Worm (Caenorhabditis elegans) whole organism, L3 larva: ENCODE data around the gene Y71H2AM.11.

Source experiments
- R02D3.7 ChIP-seq: fragments of 150-350 bp; optimal IDR thresholded peaks from 2 replicates; lab custom pipeline; 2014; ENCODE audit warnings: missing biosample characterization, missing genetic modification characterization
- ama-1 ChIP-seq: fragments of 150-350 bp; optimal IDR thresholded peaks from 2 replicates; lab custom pipeline; 2018
- ceh-28 ChIP-seq: fragments of 150-350 bp; optimal IDR thresholded peaks from 2 replicates; lab custom pipeline; 2014; ENCODE audit warnings: missing biosample characterization, missing genetic modification reagents, missing genetic modification characterization
- ceh-82 ChIP-seq: fragments of 150-350 bp; optimal IDR thresholded peaks from 2 replicates; lab custom pipeline; 2014; ENCODE audit warnings: missing biosample characterization, missing genetic modification characterization
- egl-27 ChIP-seq: sonication (generic microtip); optimal IDR thresholded peaks from 4 replicates; lab custom pipeline; 2017; ENCODE audit warnings: missing biosample characterization, missing genetic modification reagents, missing genetic modification characterization
- egl-5 ChIP-seq: fragments of 150-350 bp; optimal IDR thresholded peaks from 2 replicates; lab custom pipeline; 2017; ENCODE audit warnings: missing biosample characterization, missing genetic modification reagents, missing genetic modification characterization, inconsistent platforms
- elt-2 ChIP-seq: sonication (generic microtip); optimal IDR thresholded peaks from 2 replicates; lab custom pipeline; 2016; ENCODE audit warnings: missing genetic modification reagents, mild to moderate bottlenecking, missing genetic modification characterization, missing compliant biosample characterization
- elt-3 ChIP-seq, 3 experiments: fragments of 150-350 bp in 1 of 3; sonication (generic microtip) in 2 of 3; optimal IDR thresholded peaks; 2 replicates in 2 of 3; 4 replicates in 1 of 3; lab custom pipeline; 2014 to 2017; ENCODE audit warnings: missing biosample characterization in 3 of 3, missing genetic modification characterization in 3 of 3
- eor-1 ChIP-seq, 2 experiments: fragments of 150-350 bp; optimal IDR thresholded peaks; 2 replicates each; lab custom pipeline; 2014 to 2018; ENCODE audit warnings: missing biosample characterization in 2 of 2, missing genetic modification characterization in 2 of 2
- fkh-2 ChIP-seq: fragments of 150-350 bp; optimal IDR thresholded peaks from 2 replicates; lab custom pipeline; 2014; ENCODE audit warnings: missing biosample characterization, missing genetic modification reagents, missing genetic modification characterization
- fos-1 ChIP-seq: fragments of 150-350 bp; optimal IDR thresholded peaks from 2 replicates; lab custom pipeline; 2014; ENCODE audit warnings: missing biosample characterization, missing genetic modification characterization
- hmg-11 ChIP-seq: sonication (generic microtip); optimal IDR thresholded peaks from 2 replicates; lab custom pipeline; 2016; ENCODE audit warnings: missing genetic modification characterization, missing compliant biosample characterization
- jun-1 ChIP-seq: fragments of 150-350 bp; optimal IDR thresholded peaks from 2 replicates; lab custom pipeline; 2014; ENCODE audit warnings: missing biosample characterization, missing genetic modification reagents, missing genetic modification characterization
- lsy-12 ChIP-seq: sonication (generic microtip); optimal IDR thresholded peaks from 2 replicates; lab custom pipeline; 2016; ENCODE audit warnings: mild to moderate bottlenecking, missing genetic modification characterization, missing compliant biosample characterization
- mdl-1 ChIP-seq: fragments of 150-350 bp; optimal IDR thresholded peaks from 2 replicates; lab custom pipeline; 2014; ENCODE audit warnings: missing biosample characterization, missing genetic modification characterization
- nfya-1 ChIP-seq: sonication (generic microtip); optimal IDR thresholded peaks from 2 replicates; lab custom pipeline; 2017; ENCODE audit warnings: missing genetic modification characterization, mild to moderate bottlenecking, missing compliant biosample characterization, antibody characterized with exemption, moderate library complexity; ENCODE audit not compliant: insufficient read depth
- nhr-12 ChIP-seq: fragments of 150-350 bp; optimal IDR thresholded peaks from 2 replicates; lab custom pipeline; 2014; ENCODE audit warnings: missing biosample characterization, missing genetic modification characterization
- nhr-23 ChIP-seq: fragments of 150-350 bp; optimal IDR thresholded peaks from 2 replicates; lab custom pipeline; 2014; ENCODE audit warnings: missing biosample characterization, missing genetic modification reagents, missing genetic modification characterization
- nhr-237 ChIP-seq: fragments of 150-350 bp; optimal IDR thresholded peaks from 2 replicates; lab custom pipeline; 2014; ENCODE audit warnings: missing biosample characterization, missing genetic modification characterization
- nhr-25 ChIP-seq: sonication (generic microtip); optimal IDR thresholded peaks from 2 replicates; lab custom pipeline; 2017; ENCODE audit warnings: missing biosample characterization, missing genetic modification characterization
- nhr-28 ChIP-seq: fragments of 150-350 bp; optimal IDR thresholded peaks from 2 replicates; lab custom pipeline; 2014; ENCODE audit warnings: missing biosample characterization, missing genetic modification characterization
- nhr-43 ChIP-seq: sonication (generic microtip); optimal IDR thresholded peaks from 2 replicates; lab custom pipeline; 2016; ENCODE audit warnings: mild to moderate bottlenecking, missing genetic modification characterization, missing compliant biosample characterization; ENCODE audit not compliant: poor library complexity, severe bottlenecking
- nhr-67 ChIP-seq: fragments of 150-350 bp; optimal IDR thresholded peaks from 2 replicates; lab custom pipeline; 2014; ENCODE audit warnings: missing biosample characterization, missing genetic modification characterization
- nhr-76 ChIP-seq: fragments of 150-350 bp; sonication (generic microtip); optimal IDR thresholded peaks from 5 replicates; lab custom pipeline; 2014; ENCODE audit warnings: missing biosample characterization, missing genetic modification characterization
- nhr-77 ChIP-seq: fragments of 150-350 bp; optimal IDR thresholded peaks from 2 replicates; lab custom pipeline; 2014; ENCODE audit warnings: missing biosample characterization, missing genetic modification characterization
- pha-4 ChIP-seq: fragments of 150-350 bp; optimal IDR thresholded peaks from 2 replicates; lab custom pipeline; 2014; ENCODE audit warnings: missing biosample characterization, missing genetic modification reagents, missing genetic modification characterization
- pqm-1 ChIP-seq: fragments of 150-350 bp; optimal IDR thresholded peaks from 2 replicates; lab custom pipeline; 2017; ENCODE audit warnings: missing biosample characterization, missing genetic modification characterization, inconsistent platforms
- sea-2 ChIP-seq: fragments of 150-350 bp; sonication (generic microtip); optimal IDR thresholded peaks from 4 replicates; lab custom pipeline; 2014; ENCODE audit warnings: missing biosample characterization, missing genetic modification reagents, missing genetic modification characterization
- skn-1 ChIP-seq: fragments of 150-350 bp; optimal IDR thresholded peaks from 2 replicates; lab custom pipeline; 2014; ENCODE audit warnings: missing biosample characterization, missing genetic modification characterization
- snpc-4 ChIP-seq: fragments of 150-350 bp; optimal IDR thresholded peaks from 2 replicates; lab custom pipeline; 2014; ENCODE audit warnings: missing biosample characterization, missing genetic modification characterization
- unc-39 ChIP-seq: sonication (generic microtip); optimal IDR thresholded peaks from 4 replicates; lab custom pipeline; 2017; ENCODE audit warnings: missing biosample characterization, missing genetic modification characterization
- unc-62 ChIP-seq: fragments of 150-350 bp; sonication (generic microtip); optimal IDR thresholded peaks from 4 replicates; lab custom pipeline; 2014; ENCODE audit warnings: missing biosample characterization, missing genetic modification reagents, missing genetic modification characterization

Gene Y71H2AM.11

DNA sequence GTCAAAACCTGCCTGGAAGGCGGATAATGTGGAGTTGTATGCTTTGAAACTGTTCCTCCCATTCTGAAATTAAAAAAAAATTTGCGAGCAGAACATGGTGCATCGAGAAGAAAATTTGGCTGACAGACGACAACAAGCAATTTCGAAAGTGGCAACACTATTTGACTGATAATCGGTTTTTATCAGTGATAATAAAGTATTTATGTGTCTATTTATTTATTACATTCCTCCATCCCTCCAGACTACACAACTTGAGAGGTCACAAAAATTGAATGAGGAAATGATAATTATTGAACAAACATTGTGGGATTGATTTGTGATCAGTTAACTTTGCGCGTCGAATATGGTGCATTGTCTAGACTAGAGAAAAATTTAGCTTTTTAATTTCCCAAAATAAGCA lies 14.6 kb upstream of the Y71H2AM.11 start, which contains the start of gene cest-25:
Gene cest-25, minus strand, starts transcription at position 63 of the 400 bp plus-strand sequence.
- TF ChIP-seq pha-4 (peak; percentile 18), nhr-43 (no peak), egl-27 (tag; lab: Kevin White, UChicago) (no peak), eor-1 (tag; optimal IDR thresholded peaks at IDR 0.05; lab: Kevin White, UChicago) (no peak), jun-1 (tag; lab: Kevin White, UChicago) (peak; percentile 50), sea-2 (no peak), nhr-237 (tag; lab: Kevin White, UChicago) (no peak), pqm-1 (peak; percentile 81), elt-2 (tag; lab: Kevin White, UChicago) (peak; percentile 93)
- TF ChIP-seq, all 47 proteins: peak for 4

DNA sequence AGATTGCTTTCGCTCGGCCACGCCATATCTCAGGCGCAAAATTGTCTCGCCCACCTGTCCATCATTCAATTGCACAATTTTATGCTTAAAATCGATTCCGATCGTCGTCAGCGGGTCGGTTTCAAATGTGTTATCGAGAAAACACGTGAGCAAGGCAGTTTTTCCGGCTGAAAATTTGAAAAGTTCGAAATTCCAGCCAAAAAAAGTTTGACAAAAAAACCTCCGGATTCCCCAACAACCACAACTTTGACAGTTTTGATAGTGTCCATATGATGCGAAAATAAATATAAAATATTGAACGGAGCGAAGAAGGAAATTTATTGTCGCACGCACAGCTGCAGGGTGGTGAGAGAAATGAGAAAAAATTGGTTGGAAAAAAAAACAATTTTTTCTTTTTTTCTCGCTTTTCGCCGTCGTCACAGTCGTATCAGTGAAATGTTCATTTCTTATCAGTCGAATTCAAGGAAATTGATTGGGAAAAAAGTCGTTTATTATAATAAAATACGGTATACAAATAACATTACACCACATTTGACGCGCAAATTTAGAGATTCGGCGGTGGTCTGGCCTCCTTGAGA lies 8.8 kb upstream of the Y71H2AM.11 start, which contains the start of gene Y71H2AM.12:
Gene Y71H2AM.12, minus strand, starts transcription at position 486 of the 578 bp plus-strand sequence.
- TF ChIP-seq ceh-28 (tag; lab: Kevin White, UChicago) = no peak
- peak; percentile 70 for TF ChIP-seq elt-2 (tag; lab: Kevin White, UChicago)
- TF ChIP-seq egl-27 (tag; lab: Kevin White, UChicago) = no peak
- TF ChIP-seq, all 47 proteins: peak for 1

DNA sequence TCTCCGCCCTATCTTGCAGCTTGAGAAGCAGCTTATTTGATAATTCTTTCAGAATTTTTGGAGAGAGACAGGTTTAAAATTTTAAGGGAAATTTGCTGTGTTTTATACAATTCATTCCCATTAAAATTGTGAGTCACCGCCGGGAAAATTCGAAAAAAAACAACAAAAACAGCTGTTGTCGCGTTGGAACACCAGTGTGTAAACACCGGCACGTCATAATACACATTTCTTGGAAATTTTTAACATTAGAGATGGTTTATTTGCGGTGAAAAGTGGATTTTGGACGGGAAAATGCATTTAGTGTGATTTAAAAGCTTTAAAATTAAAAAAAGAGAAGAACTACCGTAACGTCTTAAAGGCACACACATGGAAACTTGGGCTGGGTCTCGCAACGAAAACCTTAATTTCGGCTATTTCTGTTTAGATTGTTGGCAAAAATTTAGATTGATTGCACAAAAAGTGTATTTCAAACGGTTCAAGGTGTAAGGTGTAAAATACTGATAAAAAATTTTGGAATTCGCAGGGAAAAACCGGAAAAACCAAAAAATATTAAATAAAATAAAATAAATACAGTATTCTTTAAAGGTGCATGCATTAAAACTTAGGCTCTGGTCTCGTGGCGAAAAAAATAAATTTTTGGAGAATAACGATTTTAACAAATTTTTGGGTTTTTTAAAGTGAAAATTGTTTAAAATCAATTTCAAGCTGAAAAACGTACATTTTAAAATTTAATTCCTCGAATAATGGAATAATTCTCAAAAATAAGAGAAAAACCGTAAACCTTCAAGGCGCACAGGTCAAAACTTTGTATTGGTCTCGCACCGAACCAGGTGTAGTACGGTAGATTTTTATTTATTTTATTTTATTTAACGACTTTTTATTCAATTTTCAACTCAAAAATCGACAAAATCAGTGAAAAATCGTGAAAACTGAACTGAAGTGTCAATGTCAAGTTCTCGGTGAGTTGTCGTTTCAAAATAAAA lies 620 bp upstream of the Y71H2AM.11 start, which contains the start of gene cosa-1:
Gene cosa-1, plus strand, starts transcription at position 896 of the 983 bp plus-strand sequence.
- peak; percentile 18 for TF ChIP-seq pqm-1
- peak; percentile 4 for TF ChIP-seq nfya-1 (tag; lab: Kevin White, UChicago)
- no peak for TF ChIP-seq fos-1 (tag; lab: Kevin White, UChicago)
- TF ChIP-seq pha-4 = peak; percentile 27
- no peak for TF ChIP-seq nhr-43
- no peak for TF ChIP-seq ceh-82 (tag; lab: Kevin White, UChicago)

DNA sequence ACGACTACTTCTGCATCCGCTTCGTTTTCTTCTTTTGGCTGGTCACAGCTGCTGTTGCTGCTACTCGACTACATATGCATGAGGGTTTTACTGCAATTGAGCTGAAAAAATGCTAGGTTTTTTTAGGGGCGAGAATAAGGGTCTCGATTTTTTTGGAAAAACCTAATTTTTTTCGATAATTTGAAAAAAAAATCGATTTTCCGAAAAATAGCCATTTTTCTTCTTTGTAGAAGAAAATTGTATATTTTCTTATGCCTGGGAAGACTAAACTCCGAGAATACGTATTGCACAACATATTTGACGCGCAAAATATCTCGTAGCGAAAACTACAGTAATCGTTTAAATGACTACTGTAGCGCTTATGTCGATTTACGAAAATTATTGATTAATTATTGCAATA lies 8.4 kb downstream of the Y71H2AM.11 start, which contains the start of gene tmem-132:
Gene tmem-132, minus strand, starts transcription at position 101 of the 400 bp plus-strand sequence.
- no peak for TF ChIP-seq sea-2
- TF ChIP-seq fos-1 (tag; lab: Kevin White, UChicago) = no peak
- TF ChIP-seq hmg-11 (tag; lab: Kevin White, UChicago) = peak; percentile 21
- no peak for TF ChIP-seq unc-39 (tag; lab: Kevin White, UChicago)
- no peak for TF ChIP-seq ceh-82 (tag; lab: Kevin White, UChicago)
- no peak for TF ChIP-seq nhr-12
- no peak for TF ChIP-seq nhr-23 (tag; lab: Kevin White, UChicago)
- TF ChIP-seq, all 47 proteins: peak for 1

- TF ChIP-seq fkh-2 (tag; lab: Kevin White, UChicago) = no peak
- no peak for TF ChIP-seq nhr-67 (tag; lab: Kevin White, UChicago)
- no peak for TF ChIP-seq elt-2 (tag; lab: Kevin White, UChicago)
- TF ChIP-seq ama-1 = no peak
- TF ChIP-seq ceh-28 (tag; lab: Kevin White, UChicago) = no peak
- no peak for TF ChIP-seq pqm-1
- TF ChIP-seq nhr-43 = no peak
- TF ChIP-seq nhr-237 (tag; lab: Kevin White, UChicago) = no peak
- TF ChIP-seq egl-5 (tag; lab: Kevin White, UChicago) = no peak
- peak; percentile 12 for TF ChIP-seq nfya-1 (tag; lab: Kevin White, UChicago)
- TF ChIP-seq nhr-76 (tag; lab: Kevin White, UChicago) = no peak
- no peak for TF ChIP-seq nhr-28
- peak; percentile 10 for TF ChIP-seq hmg-11 (tag; lab: Kevin White, UChicago)
- TF ChIP-seq, all 47 proteins: peak for 2
Measured at ce11 chrIII:2711527-2711926, 13.4 kb downstream of the Y71H2AM.11 start.

ce11 chrIII:2710211-2710610 lies 14.7 kb downstream of the Y71H2AM.11 start:
- no peak for TF ChIP-seq egl-5 (tag; lab: Kevin White, UChicago)
- TF ChIP-seq fkh-2 (tag; lab: Kevin White, UChicago) = no peak
- TF ChIP-seq ceh-82 (tag; lab: Kevin White, UChicago) = no peak
- TF ChIP-seq elt-3 (tag; optimal IDR thresholded peaks at IDR 0.05; lab: Kevin White, UChicago) = no peak
- no peak for TF ChIP-seq jun-1 (tag; lab: Kevin White, UChicago)
- TF ChIP-seq snpc-4 (tag; lab: Kevin White, UChicago) = no peak
- no peak for TF ChIP-seq nhr-67 (tag; lab: Kevin White, UChicago)
- TF ChIP-seq mdl-1 (tag; lab: Kevin White, UChicago) = no peak
- no peak for TF ChIP-seq nhr-77 (tag; lab: Kevin White, UChicago)
- no peak for TF ChIP-seq R02D3.7
- no peak for TF ChIP-seq nhr-12
- TF ChIP-seq unc-62 (GFP tag; lab: Kevin White, UChicago) = no peak
- no peak for TF ChIP-seq nfya-1 (tag; lab: Kevin White, UChicago)
- TF ChIP-seq fos-1 (tag; lab: Kevin White, UChicago) = no peak
- TF ChIP-seq elt-2 (tag; lab: Kevin White, UChicago) = no peak
- no peak for TF ChIP-seq lsy-12 (tag; lab: Kevin White, UChicago)
- TF ChIP-seq egl-27 (tag; lab: Kevin White, UChicago) = no peak
- TF ChIP-seq skn-1 (tag; lab: Kevin White, UChicago) = no peak
- no peak for TF ChIP-seq nhr-25 (tag; lab: Kevin White, UChicago)
- no peak for TF ChIP-seq ceh-28 (tag; lab: Kevin White, UChicago)
